Worm (Caenorhabditis elegans) whole organism, early embryonic: ENCODE measurements around the gene C16D9.1.

Experiments
- B0310.2 ChIP-seq: sonication (generic microtip); optimal IDR thresholded peaks from 2 replicates; lab custom pipeline; 2016; ENCODE audit warnings: mild to moderate bottlenecking, missing genetic modification characterization, missing compliant biosample characterization
- F13C5.2 ChIP-seq: sonication (generic microtip); optimal IDR thresholded peaks from 2 replicates; lab custom pipeline; 2017; ENCODE audit warnings: mild to moderate bottlenecking, missing genetic modification characterization, inconsistent platforms, missing compliant biosample characterization
- aly-1 ChIP-seq: sonication (generic microtip); optimal IDR thresholded peaks from 2 replicates; lab custom pipeline; 2016; ENCODE audit warnings: missing genetic modification characterization, missing compliant biosample characterization
- ama-1 ChIP-seq: fragments of 150-350 bp; optimal IDR thresholded peaks from 2 replicates; lab custom pipeline; 2014
- ceh-13 ChIP-seq: fragments of 200-800 bp; sonication (Bioruptor generic); optimal IDR thresholded peaks from 2 replicates; lab custom pipeline; 2018; ENCODE audit warnings: mild to moderate bottlenecking, missing genetic modification characterization, missing compliant biosample characterization
- ceh-36 ChIP-seq: sonication (generic microtip); optimal IDR thresholded peaks from 2 replicates; lab custom pipeline; 2016; ENCODE audit warnings: missing genetic modification characterization, inconsistent platforms, missing compliant biosample characterization
- ets-7 ChIP-seq: sonication (generic microtip); optimal IDR thresholded peaks from 2 replicates; lab custom pipeline; 2016; ENCODE audit warnings: missing genotype, missing genetic modification characterization, missing compliant biosample characterization
- flt-1 ChIP-seq: fragments of 200-800 bp; sonication (Bioruptor generic); IDR thresholded peaks from 2 replicates; pipeline ENCODE4 v1.3.6; 2022; ENCODE audit warnings: missing genetic modification characterization, missing compliant biosample characterization
- hmbx-1 ChIP-seq: sonication (generic microtip); optimal IDR thresholded peaks from 2 replicates; lab custom pipeline; 2016; ENCODE audit warnings: mild to moderate bottlenecking, missing genetic modification characterization, missing compliant biosample characterization
- hmg-4 ChIP-seq: fragments of 200-800 bp; sonication (Bioruptor generic); optimal IDR thresholded peaks from 2 replicates; lab custom pipeline; 2018; ENCODE audit warnings: mild to moderate bottlenecking, missing genetic modification characterization, missing compliant biosample characterization
- hnd-1 ChIP-seq: sonication (generic microtip); optimal IDR thresholded peaks from 2 replicates; lab custom pipeline; 2016; ENCODE audit warnings: missing genetic modification characterization, missing compliant biosample characterization
- pes-1 ChIP-seq: fragments of 200-800 bp; sonication (Bioruptor generic); IDR thresholded peaks from 2 replicates; pipeline ENCODE4 v1.3.6; 2022; ENCODE audit warnings: missing genetic modification reagents, missing genetic modification characterization, missing compliant biosample characterization
- scrt-1 ChIP-seq: fragments of 200-800 bp; sonication (Bioruptor generic); IDR thresholded peaks from 2 replicates; pipeline ENCODE4 v1.3.6; 2022; ENCODE audit warnings: missing genetic modification characterization, missing compliant biosample characterization
- sea-1 ChIP-seq: fragments of 200-800 bp; sonication (Bioruptor generic); conservative IDR thresholded peaks from 2 replicates; pipeline ENCODE4 v1.3.6; 2022; ENCODE audit warnings: missing genetic modification characterization, missing compliant biosample characterization
- tbx-11 ChIP-seq: fragments of 200-800 bp; sonication (Bioruptor generic); IDR thresholded peaks from 2 replicates; pipeline ENCODE4 v1.3.6; 2022; ENCODE audit warnings: missing genetic modification characterization, missing compliant biosample characterization
- tbx-37 ChIP-seq: fragments of 200-800 bp; sonication (Bioruptor generic); conservative IDR thresholded peaks from 2 replicates; pipeline ENCODE4 v1.3.6; 2022; ENCODE audit warnings: missing genetic modification reagents, missing genetic modification characterization, missing compliant biosample characterization
- tra-4 ChIP-seq: sonication (generic microtip); optimal IDR thresholded peaks from 2 replicates; lab custom pipeline; 2017; ENCODE audit warnings: missing genetic modification characterization, missing compliant biosample characterization

The C16D9.1 gene

DNA sequence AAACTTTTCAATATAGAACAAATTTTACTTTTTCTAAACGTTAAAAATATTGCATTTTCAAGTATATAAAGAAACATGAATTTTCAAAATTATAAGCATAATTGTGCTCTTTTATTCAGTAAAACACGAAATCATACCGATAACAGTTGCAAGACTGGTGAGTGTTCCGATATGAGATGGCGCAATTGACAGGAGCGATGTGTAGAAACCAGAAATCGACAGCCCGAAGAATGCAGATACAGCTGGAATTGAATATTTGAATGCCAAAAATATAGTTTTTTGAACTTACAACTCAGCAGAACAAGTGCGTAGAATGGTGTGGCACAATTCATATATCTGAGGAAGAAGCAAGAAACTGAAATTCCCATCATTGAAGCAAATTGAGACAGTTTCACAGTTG, 23.8 kb downstream of the C16D9.1 start:
- no peak for TF ChIP-seq hmbx-1 (tag; lab: Kevin White, UChicago)
- no peak for TF ChIP-seq ets-7 (tag; lab: Kevin White, UChicago)
- no peak for TF ChIP-seq tra-4 (tag; lab: Kevin White, UChicago)
- no peak for TF ChIP-seq tbx-11 (GFP tag; lab: Robert Waterston, UW)
- no peak for TF ChIP-seq sea-1 (GFP tag; lab: Robert Waterston, UW)
- no peak for TF ChIP-seq F13C5.2 (tag; lab: Kevin White, UChicago)
- TF ChIP-seq tbx-37 (GFP tag; lab: Robert Waterston, UW) = no peak
- no peak for TF ChIP-seq ceh-36 (tag; lab: Kevin White, UChicago)
- TF ChIP-seq ama-1 (lab: Kevin White, UChicago) = no peak
- no peak for TF ChIP-seq ceh-13
- TF ChIP-seq flt-1 (GFP tag; lab: Robert Waterston, UW) = no peak
- TF ChIP-seq pes-1 = no peak

DNA sequence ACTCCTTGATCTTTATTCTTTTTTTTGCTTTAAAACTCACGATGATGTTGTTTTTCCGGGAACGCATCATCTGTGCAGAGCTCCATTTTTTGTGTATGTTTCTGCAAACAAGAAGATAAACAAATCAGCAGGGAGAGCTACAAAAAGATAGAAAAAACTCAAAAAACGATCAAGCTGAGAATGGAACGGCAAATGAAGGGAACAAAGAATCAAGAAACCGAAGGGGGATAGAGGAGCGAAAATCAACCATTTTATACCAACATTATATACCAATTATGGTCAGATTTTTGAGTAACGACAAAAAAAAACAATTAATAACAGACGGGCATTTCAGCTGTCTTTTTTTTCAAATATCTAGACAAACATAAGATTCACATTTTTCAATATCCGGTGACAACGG, 25.7 kb downstream of the C16D9.1 start, which contains the start of gene slc-17.5:
Gene slc-17.5, minus strand, starts transcription at position 101 of the 400 bp plus-strand sequence.
- TF ChIP-seq pes-1 (no peak), aly-1 (tag; lab: Kevin White, UChicago) (no peak), hnd-1 (tag; lab: Kevin White, UChicago) (no peak), hmbx-1 (tag; lab: Kevin White, UChicago) (no peak), ceh-36 (tag; lab: Kevin White, UChicago) (no peak), tbx-11 (GFP tag; lab: Robert Waterston, UW) (no peak), tra-4 (tag; lab: Kevin White, UChicago) (no peak), flt-1 (GFP tag; lab: Robert Waterston, UW) (no peak), tbx-37 (GFP tag; lab: Robert Waterston, UW) (no peak), scrt-1 (no peak)

- TF ChIP-seq ceh-13 (no peak), ceh-36 (tag; lab: Kevin White, UChicago) (no peak), flt-1 (GFP tag; lab: Robert Waterston, UW) (no peak)
Observed at ce11 chrV:8285455-8285854, 26.3 kb downstream of the C16D9.1 start.

ce11 chrV:8288125-8288806, 29.1 kb downstream of the C16D9.1 start:
- TF ChIP-seq hmg-4 = no peak
- TF ChIP-seq pes-1 = no peak
- no peak for TF ChIP-seq tbx-37 (GFP tag; lab: Robert Waterston, UW)
- no peak for TF ChIP-seq ceh-13
- TF ChIP-seq flt-1 (GFP tag; lab: Robert Waterston, UW) = no peak
- no peak for TF ChIP-seq ama-1 (lab: Kevin White, UChicago)
- no peak for TF ChIP-seq tbx-11 (GFP tag; lab: Robert Waterston, UW)
- no peak for TF ChIP-seq ets-7 (tag; lab: Kevin White, UChicago)
- TF ChIP-seq aly-1 (tag; lab: Kevin White, UChicago) = no peak
- no peak for TF ChIP-seq hnd-1 (tag; lab: Kevin White, UChicago)

ce11 chrV:8291764-8292163, 32.6 kb downstream of the C16D9.1 start, which contains the start of gene srg-33:
Gene srg-33 (plus strand): TSS chrV:8292064.
- TF ChIP-seq ama-1 (lab: Kevin White, UChicago) (no peak), sea-1 (GFP tag; lab: Robert Waterston, UW) (no peak), hnd-1 (tag; lab: Kevin White, UChicago) (no peak), tra-4 (tag; lab: Kevin White, UChicago) (no peak), scrt-1 (no peak), flt-1 (GFP tag; lab: Robert Waterston, UW) (no peak), ceh-36 (tag; lab: Kevin White, UChicago) (no peak), hmg-4 (no peak), tbx-11 (GFP tag; lab: Robert Waterston, UW) (no peak), hmbx-1 (tag; lab: Kevin White, UChicago) (no peak), B0310.2 (tag; lab: Kevin White, UChicago) (no peak), pes-1 (no peak), F13C5.2 (tag; lab: Kevin White, UChicago) (no peak), aly-1 (tag; lab: Kevin White, UChicago) (no peak), ets-7 (tag; lab: Kevin White, UChicago) (no peak), tbx-37 (GFP tag; lab: Robert Waterston, UW) (no peak), ceh-13 (no peak)

DNA sequence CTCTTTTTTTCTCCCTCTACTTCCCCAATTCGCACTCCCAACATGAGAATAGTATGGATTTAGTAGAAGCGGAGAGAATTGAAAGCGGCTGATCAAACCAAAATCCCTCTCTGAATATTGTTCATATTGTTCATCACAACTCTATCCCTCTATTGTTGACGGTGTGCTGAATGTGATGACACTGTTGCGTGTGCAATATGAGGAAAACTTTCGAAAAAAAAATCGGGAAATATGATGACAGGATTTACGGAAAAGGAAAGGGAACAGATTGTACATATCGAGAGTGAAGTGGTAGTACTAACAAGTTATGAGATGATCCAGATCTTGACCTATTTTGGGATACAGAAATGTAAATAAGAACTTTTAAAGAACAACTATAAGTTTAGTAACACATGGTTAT, 36.8 kb downstream of the C16D9.1 start, which contains the start of gene smex-1:
Gene smex-1, minus strand, starts transcription at position 101 of the 400 bp plus-strand sequence.
- TF ChIP-seq tra-4 (tag; lab: Kevin White, UChicago) (no peak), pes-1 (no peak), hnd-1 (tag; lab: Kevin White, UChicago) (no peak), B0310.2 (tag; lab: Kevin White, UChicago) (no peak), sea-1 (GFP tag; lab: Robert Waterston, UW) (no peak), F13C5.2 (tag; lab: Kevin White, UChicago) (no peak), hmg-4 (no peak), ceh-36 (tag; lab: Kevin White, UChicago) (no peak), tbx-11 (GFP tag; lab: Robert Waterston, UW) (no peak), hmbx-1 (tag; lab: Kevin White, UChicago) (no peak), ets-7 (tag; lab: Kevin White, UChicago) (no peak), flt-1 (GFP tag; lab: Robert Waterston, UW) (no peak), ama-1 (lab: Kevin White, UChicago) (no peak), ceh-13 (no peak), scrt-1 (no peak), tbx-37 (GFP tag; lab: Robert Waterston, UW) (no peak), aly-1 (tag; lab: Kevin White, UChicago) (no peak)

DNA sequence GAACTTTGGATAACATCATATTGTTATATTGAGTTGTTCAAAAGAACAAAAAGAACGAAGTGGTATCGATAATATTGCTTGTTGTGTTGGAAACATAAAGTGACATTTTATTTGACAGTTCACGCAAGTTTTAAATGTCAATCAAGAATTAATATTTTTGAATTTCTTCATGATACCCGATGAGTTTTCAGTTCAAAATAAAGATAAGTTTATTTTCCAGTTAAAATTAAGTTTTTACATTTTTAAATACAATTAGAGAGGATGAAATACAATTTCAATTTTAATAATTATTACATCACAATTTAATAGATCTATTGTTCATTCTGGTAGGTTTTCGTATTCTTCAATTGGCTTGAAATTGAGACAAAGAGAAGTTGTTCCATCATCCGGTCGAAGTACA, 38.4 kb downstream of the C16D9.1 start, which contains the start of gene W02D7.4:
Gene W02D7.4, minus strand, starts transcription at position 101 of the 400 bp plus-strand sequence.
- TF ChIP-seq hmg-4 (no peak), ceh-13 (no peak), aly-1 (tag; lab: Kevin White, UChicago) (no peak)
